Worm (Caenorhabditis elegans): ENCODE results near the gene srr-10.

Gene srr-10

ce11 chrV:7755991-7756390 lies 20.6 kb downstream of the srr-10 start:
- TF ChIP-seq sptf-1 (tag; optimal IDR thresholded peaks at IDR 0.05) = no peak
- no peak for TF ChIP-seq lin-13 (tag; optimal IDR thresholded peaks at IDR 0.05)
- TF ChIP-seq mls-2 (tag; optimal IDR thresholded peaks at IDR 0.05) = no peak
- no peak for TF ChIP-seq nhr-28 (tag; optimal IDR thresholded peaks at IDR 0.05)
- no peak for TF ChIP-seq blmp-1 (tag; optimal IDR thresholded peaks at IDR 0.05)
- no peak for TF ChIP-seq lin-32 (GFP tag; optimal IDR thresholded peaks at IDR 0.05)
- no peak for TF ChIP-seq ceh-39 (tag; optimal IDR thresholded peaks at IDR 0.05)
- TF ChIP-seq bed-3 (GFP tag; optimal IDR thresholded peaks at IDR 0.05) = no peak
- no peak for TF ChIP-seq mep-1 (tag; optimal IDR thresholded peaks at IDR 0.05)
- no peak for TF ChIP-seq elt-1 (tag; optimal IDR thresholded peaks at IDR 0.05; ENCODE audit: borderline replicate concordance, insufficient read depth)
- TF ChIP-seq ztf-11 (tag; optimal IDR thresholded peaks at IDR 0.05) = no peak
- no peak for TF ChIP-seq elt-3 (tag; optimal IDR thresholded peaks at IDR 0.05)
- no peak for TF ChIP-seq cnd-1 (tag; optimal IDR thresholded peaks at IDR 0.05)
- TF ChIP-seq pha-4 (tag; optimal IDR thresholded peaks at IDR 0.05) = no peak

- TF ChIP-seq sptf-1 (tag; optimal IDR thresholded peaks at IDR 0.05) (no peak), elt-3 (tag; optimal IDR thresholded peaks at IDR 0.05) (no peak), ces-1 (GFP tag; optimal IDR thresholded peaks at IDR 0.05) (peak; percentile 66), blmp-1 (tag; optimal IDR thresholded peaks at IDR 0.05) (no peak), snpc-4 (tag; optimal IDR thresholded peaks at IDR 0.05) (no peak), lsy-2 (tag; optimal IDR thresholded peaks at IDR 0.05) (no peak), nhr-237 (tag; optimal IDR thresholded peaks at IDR 0.05) (no peak), zip-8 (tag; optimal IDR thresholded peaks at IDR 0.05) (no peak), ceh-43 (GFP tag; optimal IDR thresholded peaks at IDR 0.05) (no peak), unc-120 (tag; optimal IDR thresholded peaks at IDR 0.05; ENCODE audit: poor library complexity, severe bottlenecking) (peak; percentile 27), unc-62 (GFP tag; optimal IDR thresholded peaks at IDR 0.05) (peak; percentile 70)
These were observed 23.9 kb downstream of the srr-10 start for ce11 chrV:7759270-7759669.

ce11 chrV:7760174-7760573 lies 24.8 kb downstream of the srr-10 start, which contains the start of gene hint-3:
Gene hint-3 (plus strand): TSS chrV:7760474.
- TF ChIP-seq bed-3 (GFP tag; optimal IDR thresholded peaks at IDR 0.05) (no peak), zip-8 (tag; optimal IDR thresholded peaks at IDR 0.05) (no peak), lin-13 (tag; optimal IDR thresholded peaks at IDR 0.05) (no peak), drap-1 (GFP tag; optimal IDR thresholded peaks at IDR 0.05) (no peak), nhr-12 (tag; optimal IDR thresholded peaks at IDR 0.05) (no peak), unc-62 (GFP tag; optimal IDR thresholded peaks at IDR 0.05) (no peak), sem-2 (GFP tag; optimal IDR thresholded peaks at IDR 0.05) (no peak), M03D4.4 (tag; optimal IDR thresholded peaks at IDR 0.05) (no peak), lin-32 (GFP tag; optimal IDR thresholded peaks at IDR 0.05) (no peak), hlh-1 (tag; optimal IDR thresholded peaks at IDR 0.05) (no peak), snpc-4 (tag; optimal IDR thresholded peaks at IDR 0.05) (no peak), tbx-8 (GFP tag; optimal IDR thresholded peaks at IDR 0.05) (no peak), unc-120 (tag; optimal IDR thresholded peaks at IDR 0.05; ENCODE audit: poor library complexity, severe bottlenecking) (no peak), lsy-2 (tag; optimal IDR thresholded peaks at IDR 0.05) (no peak)

ce11 chrV:7761906-7762305 lies 26.5 kb downstream of the srr-10 start:
- TF ChIP-seq cnd-1 (tag; optimal IDR thresholded peaks at IDR 0.05) (no peak), drap-1 (GFP tag; optimal IDR thresholded peaks at IDR 0.05) (no peak), lin-32 (GFP tag; optimal IDR thresholded peaks at IDR 0.05) (no peak), elt-1 (tag; optimal IDR thresholded peaks at IDR 0.05; ENCODE audit: borderline replicate concordance, insufficient read depth) (no peak), bed-3 (GFP tag; optimal IDR thresholded peaks at IDR 0.05) (no peak), ces-1 (GFP tag; optimal IDR thresholded peaks at IDR 0.05) (no peak), nhr-2 (tag; optimal IDR thresholded peaks at IDR 0.05) (no peak), ceh-83 (GFP tag; optimal IDR thresholded peaks at IDR 0.05) (no peak), hlh-1 (tag; optimal IDR thresholded peaks at IDR 0.05) (no peak), blmp-1 (tag; optimal IDR thresholded peaks at IDR 0.05) (no peak)

ce11 chrV:7770961-7771360 lies 35.5 kb downstream of the srr-10 start, which contains the start of gene frpr-3:
Gene frpr-3 (plus strand): TSS chrV:7771261.
- TF ChIP-seq tbx-8 (GFP tag; optimal IDR thresholded peaks at IDR 0.05) (no peak), M03D4.4 (tag; optimal IDR thresholded peaks at IDR 0.05) (no peak), mab-5 (tag; optimal IDR thresholded peaks at IDR 0.05) (no peak), sptf-1 (tag; optimal IDR thresholded peaks at IDR 0.05) (no peak), nhr-237 (tag; optimal IDR thresholded peaks at IDR 0.05) (no peak), unc-39 (tag; optimal IDR thresholded peaks at IDR 0.05) (no peak), unc-120 (tag; optimal IDR thresholded peaks at IDR 0.05; ENCODE audit: poor library complexity, severe bottlenecking) (no peak), mls-2 (tag; optimal IDR thresholded peaks at IDR 0.05) (no peak), bed-3 (GFP tag; optimal IDR thresholded peaks at IDR 0.05) (no peak), lsy-2 (tag; optimal IDR thresholded peaks at IDR 0.05) (no peak), nhr-2 (tag; optimal IDR thresholded peaks at IDR 0.05) (no peak), ztf-11 (tag; optimal IDR thresholded peaks at IDR 0.05) (no peak), mep-1 (tag; optimal IDR thresholded peaks at IDR 0.05) (no peak), nhr-28 (tag; optimal IDR thresholded peaks at IDR 0.05) (no peak)

Data from whole organism, mixed stage, embryonic.